Fruit fly (Drosophila melanogaster) whole organism, embryonic: ENCODE data around the gene CG33795.
A peak's percentile ranks its signal among the peaks of the same experiment; 100 is the strongest.

Source experiments
- ATbp ChIP-seq: fragments of 200-800 bp; sonication (Bioruptor generic); optimal IDR thresholded peaks from 2 replicates; lab custom pipeline; 2017; ENCODE audit warnings: missing biosample characterization, mild to moderate bottlenecking, missing genetic modification characterization, missing genetic modification reagents
- Asciz ChIP-seq: fragments of 200-800 bp; sonication (Bioruptor generic); optimal IDR thresholded peaks from 2 replicates; lab custom pipeline; 2017; ENCODE audit warnings: missing biosample characterization, mild to moderate bottlenecking, missing genetic modification characterization, missing genetic modification reagents
- CG10274 ChIP-seq: fragments of 200-800 bp; sonication (Bioruptor generic); optimal IDR thresholded peaks from 3 replicates; lab custom pipeline; 2017; ENCODE audit warnings: missing biosample characterization, mild to moderate bottlenecking, missing genetic modification characterization
- CG11456 ChIP-seq: fragments of 200-800 bp; sonication (Bioruptor generic); IDR thresholded peaks from 3 replicates; pipeline ENCODE4 v1.3.6; 2022; ENCODE audit warnings: missing biosample characterization, missing genetic modification characterization
- CG13894 ChIP-seq: fragments of 200-800 bp; sonication (Bioruptor generic); optimal IDR thresholded peaks from 3 replicates; lab custom pipeline; 2018; ENCODE audit warnings: missing biosample characterization, mild to moderate bottlenecking, missing genetic modification characterization, moderate library complexity
- CG15479 ChIP-seq: fragments of 200-800 bp; sonication (Bioruptor generic); optimal IDR thresholded peaks from 3 replicates; lab custom pipeline; 2019; ENCODE audit warnings: missing biosample characterization, mild to moderate bottlenecking, missing genetic modification characterization, moderate library complexity
- CG17361 ChIP-seq: fragments of 200-800 bp; sonication (Bioruptor generic); IDR thresholded peaks from 3 replicates; pipeline ENCODE4 v1.3.6; 2022; ENCODE audit warnings: missing biosample characterization, missing genetic modification characterization
- CG1792 ChIP-seq: fragments of 200-800 bp; sonication (Bioruptor generic); optimal IDR thresholded peaks from 2 replicates; lab custom pipeline; 2016; ENCODE audit warnings: missing biosample characterization, missing genetic modification characterization
- CG18262 ChIP-seq: fragments of 200-800 bp; optimal IDR thresholded peaks from 3 replicates; lab custom pipeline; 2019; ENCODE audit warnings: missing biosample characterization, mild to moderate bottlenecking, missing genetic modification characterization, moderate library complexity
- CG1832 ChIP-seq: fragments of 200-800 bp; sonication (Bioruptor generic); optimal IDR thresholded peaks from 2 replicates; lab custom pipeline; 2017; ENCODE audit warnings: missing biosample characterization, mild to moderate bottlenecking, missing genetic modification characterization, inconsistent platforms
- CG18476 ChIP-seq: fragments of 200-800 bp; sonication (Bioruptor generic); optimal IDR thresholded peaks from 2 replicates; lab custom pipeline; 2016; ENCODE audit warnings: missing biosample characterization, mild to moderate bottlenecking, missing genetic modification characterization
- CG2678 ChIP-seq: fragments of 200-800 bp; sonication (Bioruptor generic); optimal IDR thresholded peaks from 3 replicates; lab custom pipeline; 2019; ENCODE audit warnings: missing biosample characterization, mild to moderate bottlenecking, missing genetic modification characterization, moderate library complexity
- CG31224 ChIP-seq: fragments of 200-800 bp; sonication (Bioruptor generic); IDR thresholded peaks from 2 replicates; pipeline ENCODE4 v1.3.6; 2022; ENCODE audit warnings: missing biosample characterization, missing genetic modification characterization
- CG31441 ChIP-seq: fragments of 200-800 bp; sonication (Bioruptor generic); IDR thresholded peaks from 2 replicates; pipeline ENCODE4 v1.3.6; 2022; ENCODE audit warnings: missing biosample characterization, missing genetic modification characterization
- CG5953 ChIP-seq: fragments of 200-800 bp; sonication (Bioruptor generic); IDR thresholded peaks from 2 replicates; pipeline ENCODE4 v1.3.6; 2022; ENCODE audit warnings: missing biosample characterization, missing genetic modification characterization
- CG6683 ChIP-seq: fragments of 200-800 bp; sonication (Bioruptor generic); optimal IDR thresholded peaks from 2 replicates; lab custom pipeline; 2017; ENCODE audit warnings: missing biosample characterization, mild to moderate bottlenecking, missing genetic modification characterization, missing genetic modification reagents
- CG8290 ChIP-seq, 3 experiments: fragments of 200-800 bp; sonication (Bioruptor generic); optimal IDR thresholded peaks; 2 replicates each; lab custom pipeline; 2016 to 2019; ENCODE audit warnings: missing biosample characterization in 3 of 3, missing genetic modification characterization in 3 of 3, mild to moderate bottlenecking in 2 of 3, moderate library complexity in 1 of 3
- Deaf1 ChIP-seq: fragments of 200-800 bp; optimal IDR thresholded peaks from 3 replicates; lab custom pipeline; 2019; ENCODE audit warnings: missing biosample characterization, mild to moderate bottlenecking, missing genetic modification characterization, moderate library complexity
- ERR ChIP-seq: fragments of 200-800 bp; sonication (Bioruptor generic); optimal IDR thresholded peaks from 2 replicates; lab custom pipeline; 2016; ENCODE audit warnings: missing biosample characterization, missing genetic modification characterization
- Ets65A ChIP-seq: fragments of 200-800 bp; sonication (Bioruptor generic); peaks from one replicate; lab custom pipeline; 2016; ENCODE audit warnings: missing biosample characterization, missing genetic modification characterization
- Fer2 ChIP-seq: fragments of 200-800 bp; sonication (Bioruptor generic); optimal IDR thresholded peaks from 2 replicates; lab custom pipeline; 2018; ENCODE audit warnings: missing biosample characterization, mild to moderate bottlenecking, missing genetic modification characterization, moderate library complexity
- Hr3 ChIP-seq: fragments of 200-800 bp; sonication (Bioruptor generic); optimal IDR thresholded peaks from 3 replicates; lab custom pipeline; 2016; ENCODE audit warnings: missing biosample characterization, missing genetic modification characterization
- Med ChIP-seq: fragments of 200-800 bp; sonication (Bioruptor generic); peaks from one replicate; lab custom pipeline; 2016; ENCODE audit warnings: missing biosample characterization, missing genetic modification characterization, mild to moderate bottlenecking, inconsistent platforms, moderate library complexity
- Opbp ChIP-seq: fragments of 200-800 bp; sonication (Bioruptor generic); IDR thresholded peaks from 3 replicates; pipeline ENCODE4 v1.3.6; 2022; ENCODE audit warnings: missing biosample characterization, missing genetic modification characterization; ENCODE audit not compliant: partially characterized antibody
- Taf1 ChIP-seq: fragments of 200-800 bp; sonication (Bioruptor generic); IDR thresholded peaks from 2 replicates; pipeline ENCODE4 v1.3.6; 2022; ENCODE audit warnings: missing biosample characterization, missing genetic modification characterization
- Trl ChIP-seq, 3 experiments: fragments of >200 bp in 2 of 3; fragments of 200-800 bp in 1 of 3; sonication (Bioruptor generic) in 1 of 3; optimal IDR thresholded peaks; 2 replicates in 1 of 3; 3 replicates in 2 of 3; lab custom pipeline; 2016 to 2017; ENCODE audit warnings: missing biosample characterization in 1 of 3, missing genetic modification characterization in 1 of 3
- abd-A ChIP-seq: fragments of 200-800 bp; sonication (Bioruptor generic); optimal IDR thresholded peaks from 3 replicates; lab custom pipeline; 2019; ENCODE audit warnings: missing biosample characterization, mild to moderate bottlenecking, missing genetic modification characterization, moderate library complexity
- ac ChIP-seq: fragments of 200-800 bp; sonication (Bioruptor generic); optimal IDR thresholded peaks from 3 replicates; lab custom pipeline; 2017; ENCODE audit warnings: missing biosample characterization, mild to moderate bottlenecking, missing genetic modification characterization
- bsh ChIP-seq, 2 experiments: fragments of 200-800 bp; sonication (Bioruptor generic); optimal IDR thresholded peaks; 2 replicates each; lab custom pipeline; 2017 to 2018; ENCODE audit warnings: mild to moderate bottlenecking in 2 of 2, missing biosample characterization in 2 of 2, missing genetic modification characterization in 2 of 2, moderate library complexity in 1 of 2
- ci ChIP-seq: fragments of 200-800 bp; sonication (Bioruptor generic); IDR thresholded peaks from 3 replicates; pipeline ENCODE4 v1.3.6; 2022; ENCODE audit warnings: missing biosample characterization, missing genetic modification characterization
- crol ChIP-seq: fragments of 200-800 bp; sonication (Bioruptor generic); IDR thresholded peaks from 2 replicates; pipeline ENCODE4 v1.3.6; 2022; ENCODE audit warnings: missing biosample characterization, missing genetic modification characterization
- dan ChIP-seq: fragments of 200-800 bp; sonication (Bioruptor generic); IDR thresholded peaks from 2 replicates; pipeline ENCODE4 v1.3.6; 2022; ENCODE audit warnings: missing biosample characterization, missing genetic modification characterization
- grau ChIP-seq: fragments of 200-800 bp; optimal IDR thresholded peaks from 3 replicates; lab custom pipeline; 2019; ENCODE audit warnings: missing biosample characterization, mild to moderate bottlenecking, missing genetic modification characterization, moderate library complexity
- h ChIP-seq: fragments of >200 bp; optimal IDR thresholded peaks from 2 replicates; lab custom pipeline; 2017
- ham ChIP-seq: fragments of 200-800 bp; sonication (Bioruptor generic); IDR thresholded peaks from 2 replicates; pipeline ENCODE4 v1.3.6; 2022; ENCODE audit warnings: missing biosample characterization, missing genetic modification characterization
- hb ChIP-seq: fragments of 200-800 bp; sonication (Bioruptor generic); IDR thresholded peaks from 3 replicates; pipeline ENCODE4 v1.3.6; 2022; ENCODE audit warnings: missing biosample characterization, missing genetic modification characterization; ENCODE audit not compliant: partially characterized antibody
- hkb ChIP-seq, 2 experiments: fragments of 200-800 bp in 1 of 2; fragments of >200 bp in 1 of 2; sonication (Bioruptor generic) in 1 of 2; IDR thresholded peaks in 1 of 2; optimal IDR thresholded peaks in 1 of 2; 2 replicates each; pipeline versions ENCODE4 v1.3.6 to Lab custom; 2017 to 2022; ENCODE audit warnings: missing biosample characterization in 1 of 2, missing genetic modification characterization in 1 of 2
- luna ChIP-seq: fragments of 200-800 bp; sonication (Bioruptor generic); optimal IDR thresholded peaks from 2 replicates; lab custom pipeline; 2016; ENCODE audit warnings: missing biosample characterization, missing genetic modification characterization
- nom ChIP-seq: fragments of 200-800 bp; sonication (Bioruptor generic); optimal IDR thresholded peaks from 2 replicates; lab custom pipeline; 2017; ENCODE audit warnings: missing biosample characterization, missing genetic modification characterization, mild to moderate bottlenecking, moderate library complexity, missing genetic modification reagents
- peb ChIP-seq: fragments of 200-800 bp; sonication (Bioruptor generic); IDR thresholded peaks from 2 replicates; pipeline ENCODE4 v1.3.6; 2022; ENCODE audit warnings: missing biosample characterization, missing genetic modification characterization
- phol ChIP-seq: fragments of 200-800 bp; sonication (Bioruptor generic); optimal IDR thresholded peaks from 3 replicates; lab custom pipeline; 2018; ENCODE audit warnings: missing biosample characterization, mild to moderate bottlenecking, missing genetic modification characterization, moderate library complexity
- pros ChIP-seq: fragments of 200-800 bp; sonication (Bioruptor generic); optimal IDR thresholded peaks from 3 replicates; lab custom pipeline; 2019; ENCODE audit warnings: missing biosample characterization, mild to moderate bottlenecking, missing genetic modification characterization, moderate library complexity
- seq ChIP-seq: fragments of 200-800 bp; sonication (Bioruptor generic); IDR thresholded peaks from 2 replicates; pipeline ENCODE4 v1.3.6; 2022; ENCODE audit warnings: missing biosample characterization, missing genetic modification characterization
- sob ChIP-seq: fragments of 200-800 bp; sonication (Bioruptor generic); IDR thresholded peaks from 2 replicates; pipeline ENCODE4 v1.3.6; 2022; ENCODE audit warnings: missing biosample characterization, missing genetic modification characterization
- tup ChIP-seq: fragments of 200-800 bp; sonication (Bioruptor generic); optimal IDR thresholded peaks from 2 replicates; lab custom pipeline; 2016; ENCODE audit warnings: missing biosample characterization, mild to moderate bottlenecking, missing genetic modification characterization, moderate library complexity
- z ChIP-seq: fragments of 200-800 bp; sonication (Bioruptor generic); IDR thresholded peaks from 3 replicates; pipeline ENCODE4 v1.3.6; 2022; ENCODE audit warnings: missing biosample characterization, missing genetic modification characterization

Gene CG33795

DNA sequence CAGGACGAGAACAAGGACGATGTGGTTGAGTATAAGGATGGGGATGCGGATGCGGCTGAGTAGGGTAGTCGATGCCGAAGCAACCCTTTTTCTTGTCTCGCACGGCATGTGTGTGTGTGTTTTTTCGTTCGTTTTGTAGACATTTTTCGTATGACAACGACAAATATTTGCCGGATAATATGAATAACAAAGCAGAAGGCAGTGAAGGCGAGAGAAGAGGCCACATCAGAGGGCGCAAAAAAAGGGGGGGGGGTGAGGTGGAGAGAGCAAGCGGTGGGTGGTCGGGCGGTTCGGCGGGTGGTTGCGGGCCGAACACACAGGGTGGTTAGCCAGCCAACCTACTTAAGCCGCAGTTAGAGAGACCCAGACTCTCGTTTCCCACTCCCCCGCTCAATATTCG lies 1.2 kb upstream of the CG33795 start:
- TF ChIP-seq CG2678: no peak
- TF ChIP-seq ERR (GFP tag; lab: Kevin White, UChicago): no peak
- TF ChIP-seq pros (GFP tag; lab: Kevin White, UChicago): peak; percentile 85
- no peak for TF ChIP-seq CG15479 (GFP tag; lab: Kevin White, UChicago)
- peak; percentile 14 for TF ChIP-seq Deaf1
- no peak for TF ChIP-seq grau (tag; lab: Kevin White, UChicago)
- TF ChIP-seq crol (GFP tag; lab: Robert Waterston, UW): peak; percentile 85
- TF ChIP-seq ci (GFP tag; lab: Robert Waterston, UW): 0 out of 3 replicates have a peak, but pooled peaks have one; percentile 22
- TF ChIP-seq bsh (GFP tag; optimal IDR thresholded peaks at IDR 0.05; lab: Kevin White, UChicago): no peak
- peak in 1 of 2 experiments; percentile 18 for TF ChIP-seq Trl (optimal IDR thresholded peaks at IDR 0.05; lab: Kevin White, UChicago)
- no peak for TF ChIP-seq Trl (GFP tag; optimal IDR thresholded peaks at IDR 0.05; lab: Kevin White, UChicago)
- TF ChIP-seq Opbp (GFP tag; lab: Robert Waterston, UW): no peak
- 0 out of 2 replicates have a peak, but pooled peaks have one; percentile 35 for TF ChIP-seq seq
- TF ChIP-seq CG5953 (GFP tag; lab: Robert Waterston, UW): no peak
- TF ChIP-seq CG8290 (GFP tag; optimal IDR thresholded peaks at IDR 0.05; lab: Kevin White, UChicago): no peak
- peak in 1 of 2 experiments; percentile 6 for TF ChIP-seq CG8290 (tag; optimal IDR thresholded peaks at IDR 0.05; lab: Kevin White, UChicago)
- peak; percentile 30 for TF ChIP-seq abd-A (tag; lab: Kevin White, UChicago)

DNA sequence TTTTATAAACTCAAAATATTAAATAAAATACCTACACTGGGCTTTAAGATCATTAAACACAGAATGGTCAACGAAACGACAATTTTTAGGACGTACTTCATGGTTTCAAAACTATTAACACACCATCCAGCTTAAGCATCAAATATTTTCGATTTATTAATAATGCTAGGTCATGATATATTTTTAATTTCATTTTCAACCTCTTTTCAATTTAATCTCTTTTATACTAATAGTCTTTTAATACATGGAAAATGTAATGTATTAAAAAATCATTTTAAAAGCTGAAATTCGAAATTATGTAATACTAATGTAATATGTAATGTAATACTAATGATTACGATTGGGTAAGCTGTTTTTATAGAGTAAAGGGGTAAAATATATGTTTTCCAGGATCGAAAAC lies 1.2 kb downstream of the CG33795 start, which contains the start of gene CG33796:
Gene CG33796, minus strand, starts transcription at position 101 of the 400 bp plus-strand sequence.
- TF ChIP-seq luna (no peak), ATbp (GFP tag; lab: Kevin White, UChicago) (no peak), peb (GFP tag; lab: Robert Waterston, UW) (no peak), Hr3 (GFP tag; lab: Kevin White, UChicago) (no peak), ac (no peak), hkb (optimal IDR thresholded peaks at IDR 0.05; lab: Kevin White, UChicago) (no peak), hkb (GFP tag; IDR thresholded peaks at IDR 0.05; lab: Robert Waterston, UW) (no peak), CG6683 (no peak), dan (GFP tag; lab: Robert Waterston, UW) (no peak), Taf1 (no peak), z (GFP tag; lab: Robert Waterston, UW) (no peak), hb (GFP tag; lab: Robert Waterston, UW) (no peak), h (lab: Kevin White, UChicago) (no peak), CG18476 (no peak), CG31224 (GFP tag; lab: Robert Waterston, UW) (no peak), CG1792 (GFP tag; lab: Kevin White, UChicago) (no peak), CG1832 (GFP tag; lab: Kevin White, UChicago) (no peak), nom (GFP tag; lab: Kevin White, UChicago) (no peak)

DNA sequence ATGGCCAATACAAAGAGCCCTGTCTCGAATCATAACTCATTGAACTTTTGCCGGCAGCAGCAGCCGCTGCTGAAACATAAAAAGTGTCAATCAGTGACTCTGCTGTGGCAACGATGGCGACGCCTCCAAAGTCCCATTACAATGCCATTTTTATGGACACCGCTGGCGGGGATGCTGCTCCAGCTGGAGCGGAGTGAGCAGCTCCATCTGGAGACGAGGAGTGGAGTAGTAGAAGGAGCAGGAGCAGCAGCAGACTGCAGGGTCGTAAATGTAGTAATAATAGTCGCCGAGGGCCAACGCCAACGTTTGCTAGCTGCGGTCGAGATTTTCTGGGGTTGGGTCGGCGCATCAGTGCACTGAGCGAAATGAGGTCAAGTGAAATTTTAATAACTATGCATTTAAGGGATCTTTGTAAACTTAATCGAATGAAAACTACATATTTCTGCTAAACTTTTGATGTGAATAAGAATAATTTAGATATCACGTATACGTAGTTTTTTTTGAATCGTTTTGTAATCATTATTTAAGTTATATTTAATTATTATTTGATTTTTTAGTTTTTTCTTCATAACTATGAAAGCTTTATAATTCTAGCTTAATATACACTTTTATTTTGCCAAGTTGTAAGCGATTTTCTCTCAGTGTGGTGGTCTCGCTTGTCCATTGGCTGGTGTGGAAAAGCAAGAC lies 2.5 kb downstream of the CG33795 start:
- TF ChIP-seq Fer2 (tag; lab: Kevin White, UChicago) (no peak), ATbp (GFP tag; lab: Kevin White, UChicago) (peak; percentile 1), Asciz (GFP tag; lab: Kevin White, UChicago) (peak; percentile 19), CG31441 (GFP tag; lab: Robert Waterston, UW) (0 out of 2 replicates have a peak, but pooled peaks have one; percentile 12), CG11456 (0 out of 3 replicates have a peak, but pooled peaks have one; percentile 25), CG18262 (peak; percentile 27), Med (peak; percentile 50), z (GFP tag; lab: Robert Waterston, UW) (no peak), CG13894 (tag; lab: Kevin White, UChicago) (no peak), CG10274 (GFP tag; lab: Kevin White, UChicago) (no peak), sob (0 out of 2 replicates have a peak, but pooled peaks have one; percentile 13), tup (GFP tag; lab: Kevin White, UChicago) (no peak), phol (tag; lab: Kevin White, UChicago) (peak; percentile 3), CG17361 (GFP tag; lab: Robert Waterston, UW) (0 out of 3 replicates have a peak, but pooled peaks have one; percentile 19), Ets65A (GFP tag; lab: Kevin White, UChicago) (peak; percentile 36), ham (GFP tag; lab: Robert Waterston, UW) (0 out of 2 replicates have a peak, but pooled peaks have one; percentile 21)
